Fruit fly (Drosophila melanogaster) whole organism, prepupa: ENCODE data around the gene CG44325.

ENCODE experiments used
- Blimp-1 ChIP-seq: fragments of 200-800 bp; sonication (Bioruptor generic); optimal IDR thresholded peaks from 3 replicates; lab custom pipeline; 2017; ENCODE audit warnings: missing biosample characterization, missing genetic modification characterization, mild to moderate bottlenecking, moderate library complexity, missing genetic modification reagents
- CG10631 ChIP-seq: fragments of 200-800 bp; sonication (Bioruptor generic); optimal IDR thresholded peaks from 2 replicates; lab custom pipeline; 2016; ENCODE audit warnings: missing biosample characterization, missing genetic modification characterization
- CG10669 ChIP-seq: fragments of 200-800 bp; sonication (Bioruptor generic); optimal IDR thresholded peaks from 3 replicates; lab custom pipeline; 2018; ENCODE audit warnings: missing biosample characterization, mild to moderate bottlenecking, missing genetic modification characterization, moderate library complexity
- CG11294 ChIP-seq: fragments of 200-800 bp; sonication (Bioruptor generic); IDR thresholded peaks from 2 replicates; pipeline ENCODE4 v1.3.6; 2022; ENCODE audit warnings: missing biosample characterization, missing genetic modification characterization
- CG11762 ChIP-seq: fragments of 200-800 bp; sonication (Bioruptor generic); optimal IDR thresholded peaks from 3 replicates; lab custom pipeline; 2016; ENCODE audit warnings: missing biosample characterization, missing genetic modification characterization; ENCODE audit not compliant: insufficient read depth
- CG11902 ChIP-seq: fragments of 200-800 bp; sonication (Bioruptor generic); optimal IDR thresholded peaks from 3 replicates; lab custom pipeline; 2016; ENCODE audit warnings: missing biosample characterization, missing genetic modification characterization
- CG15336 ChIP-seq: fragments of 200-800 bp; sonication (Bioruptor generic); IDR thresholded peaks from 2 replicates; pipeline ENCODE4 v1.3.6; 2022; ENCODE audit warnings: missing biosample characterization, missing genetic modification characterization
- CG1621 ChIP-seq: fragments of 200-800 bp; sonication (Bioruptor generic); optimal IDR thresholded peaks from 3 replicates; lab custom pipeline; 2018; ENCODE audit warnings: missing biosample characterization, mild to moderate bottlenecking, missing genetic modification characterization
- CG16779 ChIP-seq: fragments of 200-800 bp; sonication (Bioruptor generic); optimal IDR thresholded peaks from 3 replicates; lab custom pipeline; 2017; ENCODE audit warnings: missing biosample characterization, mild to moderate bottlenecking, missing genetic modification characterization
- CG3032 ChIP-seq: fragments of 200-800 bp; optimal IDR thresholded peaks from 2 replicates; lab custom pipeline; 2019; ENCODE audit warnings: missing biosample characterization, mild to moderate bottlenecking, missing genetic modification characterization, moderate library complexity
- CG31627 ChIP-seq: fragments of 200-800 bp; sonication (Bioruptor generic); optimal IDR thresholded peaks from 3 replicates; lab custom pipeline; 2016; ENCODE audit warnings: missing biosample characterization, missing genetic modification characterization
- CG32006 ChIP-seq: fragments of 200-800 bp; sonication (Bioruptor generic); optimal IDR thresholded peaks from 3 replicates; lab custom pipeline; 2017; ENCODE audit warnings: missing biosample characterization, mild to moderate bottlenecking, missing genetic modification characterization
- CG34406 ChIP-seq: fragments of 200-800 bp; sonication (Bioruptor generic); optimal IDR thresholded peaks from 3 replicates; lab custom pipeline; 2016; ENCODE audit warnings: missing biosample characterization, missing genetic modification characterization
- CG4318 ChIP-seq: fragments of 200-800 bp; sonication (Bioruptor generic); optimal IDR thresholded peaks from 3 replicates; lab custom pipeline; 2017; ENCODE audit warnings: missing biosample characterization, mild to moderate bottlenecking, missing genetic modification characterization
- CG6163 ChIP-seq: fragments of 200-800 bp; sonication (Bioruptor generic); IDR thresholded peaks from 3 replicates; pipeline ENCODE4 v1.3.6; 2022; ENCODE audit warnings: missing biosample characterization, missing genetic modification characterization
- CG6276 ChIP-seq: fragments of 200-800 bp; sonication (Bioruptor generic); optimal IDR thresholded peaks from 2 replicates; lab custom pipeline; 2017; ENCODE audit warnings: missing biosample characterization, mild to moderate bottlenecking, missing genetic modification characterization
- CG6792 ChIP-seq: fragments of 200-800 bp; sonication (Bioruptor generic); optimal IDR thresholded peaks from 3 replicates; lab custom pipeline; 2016; ENCODE audit warnings: missing biosample characterization, missing genetic modification characterization
- CG6808 ChIP-seq: fragments of 200-800 bp; sonication (Bioruptor generic); optimal IDR thresholded peaks from 3 replicates; lab custom pipeline; 2017; ENCODE audit warnings: missing biosample characterization, missing genetic modification characterization, mild to moderate bottlenecking, moderate library complexity, missing genetic modification reagents
- CG6854 ChIP-seq: fragments of 200-800 bp; sonication (Bioruptor generic); optimal IDR thresholded peaks from 2 replicates; lab custom pipeline; 2017; ENCODE audit warnings: missing biosample characterization, mild to moderate bottlenecking, missing genetic modification characterization
- CG8119 ChIP-seq: fragments of 200-800 bp; sonication (Bioruptor generic); IDR thresholded peaks from 3 replicates; pipeline ENCODE4 v1.3.6; 2022; ENCODE audit warnings: missing biosample characterization, missing genetic modification characterization
- CG8319 ChIP-seq: fragments of 200-800 bp; sonication (Bioruptor generic); optimal IDR thresholded peaks from 3 replicates; lab custom pipeline; 2016; ENCODE audit warnings: missing biosample characterization, missing genetic modification characterization
- CG8632 ChIP-seq: fragments of 200-800 bp; sonication (Bioruptor generic); optimal IDR thresholded peaks from 3 replicates; lab custom pipeline; 2016; ENCODE audit warnings: missing biosample characterization, missing genetic modification characterization
- CG9139 ChIP-seq: fragments of 200-800 bp; sonication (Bioruptor generic); optimal IDR thresholded peaks from 3 replicates; lab custom pipeline; 2017; ENCODE audit warnings: missing biosample characterization, mild to moderate bottlenecking, missing genetic modification characterization
- Eip75B ChIP-seq: fragments of 200-800 bp; sonication (Bioruptor generic); optimal IDR thresholded peaks from 3 replicates; lab custom pipeline; 2016; ENCODE audit warnings: missing biosample characterization, missing genetic modification characterization
- Eip78C ChIP-seq: fragments of 200-800 bp; sonication (Bioruptor generic); peaks from one replicate; lab custom pipeline; 2016; ENCODE audit warnings: missing biosample characterization, missing genetic modification characterization
- Eip93F ChIP-seq: fragments of 200-800 bp; sonication (Bioruptor generic); optimal IDR thresholded peaks from 2 replicates; lab custom pipeline; 2016; ENCODE audit warnings: missing biosample characterization, mild to moderate bottlenecking, missing genetic modification characterization
- Ets21C ChIP-seq: fragments of 200-800 bp; sonication (Bioruptor generic); optimal IDR thresholded peaks from 3 replicates; lab custom pipeline; 2016; ENCODE audit warnings: missing biosample characterization, missing genetic modification characterization
- Hr39 ChIP-seq: fragments of 200-800 bp; sonication (Bioruptor generic); optimal IDR thresholded peaks from 2 replicates; lab custom pipeline; 2016; ENCODE audit warnings: missing biosample characterization, missing genetic modification characterization
- Met ChIP-seq: fragments of 200-800 bp; sonication (Bioruptor generic); optimal IDR thresholded peaks from 3 replicates; lab custom pipeline; 2016; ENCODE audit warnings: missing biosample characterization, missing genetic modification characterization
- OdsH ChIP-seq: fragments of 200-800 bp; sonication (Bioruptor generic); optimal IDR thresholded peaks from 3 replicates; lab custom pipeline; 2016; ENCODE audit warnings: missing biosample characterization, missing genetic modification characterization
- Smox ChIP-seq: fragments of 200-800 bp; sonication (Bioruptor generic); optimal IDR thresholded peaks from 3 replicates; lab custom pipeline; 2016; ENCODE audit warnings: missing biosample characterization, missing genetic modification characterization
- Sox14 ChIP-seq: fragments of 200-800 bp; sonication (Bioruptor generic); optimal IDR thresholded peaks from 3 replicates; lab custom pipeline; 2016; ENCODE audit warnings: missing biosample characterization, missing genetic modification characterization
- Sox15 ChIP-seq: fragments of 200-800 bp; sonication (Bioruptor generic); optimal IDR thresholded peaks from 3 replicates; lab custom pipeline; 2016; ENCODE audit warnings: missing biosample characterization, missing genetic modification characterization
- achi ChIP-seq: fragments of 200-800 bp; sonication (Bioruptor generic); optimal IDR thresholded peaks from 3 replicates; lab custom pipeline; 2016; ENCODE audit warnings: missing biosample characterization, missing genetic modification characterization
- cyc ChIP-seq: fragments of 200-800 bp; sonication (Bioruptor generic); optimal IDR thresholded peaks from 3 replicates; lab custom pipeline; 2016; ENCODE audit warnings: missing biosample characterization, missing genetic modification characterization
- dac ChIP-seq: fragments of 200-800 bp; sonication (Bioruptor generic); optimal IDR thresholded peaks from 2 replicates; lab custom pipeline; 2017; ENCODE audit warnings: missing biosample characterization, mild to moderate bottlenecking, missing genetic modification characterization
- dsx ChIP-seq: fragments of 200-800 bp; optimal IDR thresholded peaks from 3 replicates; lab custom pipeline; 2019; ENCODE audit warnings: missing biosample characterization, mild to moderate bottlenecking, missing genetic modification characterization, moderate library complexity; ENCODE audit not compliant: poor library complexity, severe bottlenecking
- fd59A ChIP-seq: fragments of 200-800 bp; sonication (Bioruptor generic); optimal IDR thresholded peaks from 2 replicates; lab custom pipeline; 2017; ENCODE audit warnings: missing biosample characterization, mild to moderate bottlenecking, missing genetic modification characterization, missing genetic modification reagents
- fd85E ChIP-seq: fragments of 200-800 bp; sonication (Bioruptor generic); optimal IDR thresholded peaks from 3 replicates; lab custom pipeline; 2016; ENCODE audit warnings: missing biosample characterization, missing genetic modification characterization
- fkh ChIP-seq: fragments of 200-800 bp; sonication (Bioruptor generic); optimal IDR thresholded peaks from 3 replicates; lab custom pipeline; 2017; ENCODE audit warnings: missing biosample characterization, mild to moderate bottlenecking, missing genetic modification characterization, moderate library complexity
- pdm3 ChIP-seq: fragments of 200-800 bp; sonication (Bioruptor generic); optimal IDR thresholded peaks from 3 replicates; lab custom pipeline; 2016; ENCODE audit warnings: missing biosample characterization, missing genetic modification characterization
- salr ChIP-seq, 2 experiments: fragments of 200-800 bp; sonication (Bioruptor generic); optimal IDR thresholded peaks; 3 replicates each; lab custom pipeline; 2016 to 2018; ENCODE audit warnings: missing biosample characterization in 2 of 2, missing genetic modification characterization in 2 of 2, mild to moderate bottlenecking in 1 of 2
- spab ChIP-seq: fragments of 200-800 bp; sonication (Bioruptor generic); optimal IDR thresholded peaks from 2 replicates; lab custom pipeline; 2017; ENCODE audit warnings: missing biosample characterization, mild to moderate bottlenecking, missing genetic modification characterization, missing genetic modification reagents
- ss ChIP-seq, 2 experiments: fragments of 200-800 bp; sonication (Bioruptor generic); optimal IDR thresholded peaks; 2 replicates in 1 of 2; 3 replicates in 1 of 2; lab custom pipeline; 2017 to 2018; ENCODE audit warnings: mild to moderate bottlenecking in 2 of 2, missing biosample characterization in 2 of 2, missing genetic modification characterization in 2 of 2, moderate library complexity in 1 of 2
- svp ChIP-seq: fragments of 200-800 bp; sonication (Bioruptor generic); peaks from one replicate; lab custom pipeline; 2016; ENCODE audit warnings: missing biosample characterization, missing genetic modification characterization
- topi ChIP-seq: fragments of 200-800 bp; sonication (Bioruptor generic); optimal IDR thresholded peaks from 3 replicates; lab custom pipeline; 2016; ENCODE audit warnings: missing biosample characterization, missing genetic modification characterization
- vri ChIP-seq: fragments of 200-800 bp; sonication (Bioruptor generic); optimal IDR thresholded peaks from 3 replicates; lab custom pipeline; 2016; ENCODE audit warnings: missing biosample characterization, mild to moderate bottlenecking, missing genetic modification characterization

CG44325 gene

DNA sequence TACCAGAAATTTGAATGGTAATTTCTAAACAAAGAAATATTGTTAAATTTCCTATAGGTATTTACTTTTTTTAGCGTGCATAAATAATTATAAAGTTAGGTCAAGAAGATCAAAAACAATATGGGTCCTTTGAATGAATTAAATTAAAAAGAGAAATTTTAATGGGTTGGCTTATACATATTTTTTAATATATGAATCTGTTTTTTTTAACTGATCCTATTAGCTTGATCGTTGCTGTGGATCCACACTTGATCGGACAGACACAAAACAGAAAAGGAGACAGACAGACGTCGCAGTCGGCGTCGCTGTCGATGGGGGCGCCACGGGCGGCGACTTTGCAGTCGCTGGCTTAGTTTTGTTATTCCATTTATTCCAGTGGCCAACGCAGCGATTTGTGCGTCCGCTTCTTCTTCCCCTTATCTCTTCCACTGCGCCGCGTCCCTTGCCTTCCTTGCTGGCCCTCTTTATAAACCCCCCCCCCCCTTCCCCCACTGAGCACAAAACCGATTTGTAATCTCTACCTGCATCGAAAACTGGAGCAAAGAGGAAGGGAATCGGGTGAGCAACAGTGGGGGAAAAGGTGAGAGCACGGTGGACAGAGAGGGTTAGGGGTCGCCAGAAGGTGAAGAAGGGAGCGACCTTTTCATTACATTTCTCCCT, 30.4 kb downstream of the CG44325 start (continued):
- TF ChIP-seq CG11294: no peak
- peak; percentile 72 for TF ChIP-seq CG9139
- no peak for TF ChIP-seq Blimp-1
- TF ChIP-seq CG8119 (GFP tag; lab: Robert Waterston, UW): peak; percentile 88
- peak; percentile 74 for TF ChIP-seq CG4318 (GFP tag; lab: Kevin White, UChicago)
- TF ChIP-seq Smox (GFP tag; lab: Kevin White, UChicago): peak; percentile 57
- TF ChIP-seq CG6163 (GFP tag; lab: Robert Waterston, UW): peak; percentile 75
- peak; percentile 78 for TF ChIP-seq OdsH (GFP tag; lab: Kevin White, UChicago)
- TF ChIP-seq dsx (GFP tag; lab: Kevin White, UChicago): peak; percentile 87
- peak; percentile 42 for TF ChIP-seq CG8319 (GFP tag; lab: Kevin White, UChicago)
- peak; percentile 76 for TF ChIP-seq CG34406 (GFP tag; lab: Kevin White, UChicago)
- no peak for TF ChIP-seq Ets21C (GFP tag; lab: Kevin White, UChicago)
- peak; percentile 40 for TF ChIP-seq CG6854 (GFP tag; lab: Kevin White, UChicago)
- TF ChIP-seq Sox15 (GFP tag; lab: Kevin White, UChicago): peak; percentile 34
- peak; percentile 89 for TF ChIP-seq CG15336 (GFP tag; lab: Robert Waterston, UW)
- TF ChIP-seq CG11762 (GFP tag; lab: Kevin White, UChicago): peak; percentile 40
- TF ChIP-seq CG6276: peak; percentile 71
- TF ChIP-seq achi (GFP tag; lab: Kevin White, UChicago): peak; percentile 81
- peak; percentile 60 for TF ChIP-seq CG1621 (tag; lab: Kevin White, UChicago)
- TF ChIP-seq CG6808 (GFP tag; lab: Kevin White, UChicago): peak; percentile 88
- peak; percentile 17 for TF ChIP-seq CG11902 (GFP tag; lab: Kevin White, UChicago)
- TF ChIP-seq, all 60 proteins: peak for 53

DNA sequence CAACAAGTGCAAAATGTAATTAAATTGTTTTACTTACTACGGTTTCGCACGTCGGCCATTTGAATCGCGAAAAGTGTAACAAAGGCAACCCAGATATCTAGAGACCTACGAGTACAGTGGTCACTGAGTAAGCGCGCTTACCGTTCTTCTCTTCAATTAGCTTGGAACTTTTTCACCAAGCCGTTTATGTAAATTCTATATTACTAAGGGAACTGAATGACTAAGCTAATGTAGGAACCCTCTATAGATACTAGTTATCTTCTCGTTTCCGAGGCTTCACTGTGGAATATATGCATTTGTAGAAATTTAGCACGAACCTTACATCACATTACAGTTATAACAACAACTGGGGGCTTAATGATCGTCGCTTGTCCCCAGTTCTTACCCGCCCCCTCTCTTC, 31.3 kb downstream of the CG44325 start:
- TF ChIP-seq CG1621 (tag; lab: Kevin White, UChicago): peak; percentile 40
- peak; percentile 57 for TF ChIP-seq CG3032 (tag; lab: Kevin White, UChicago)
- peak; percentile 63 for TF ChIP-seq CG10669 (GFP tag; lab: Kevin White, UChicago)
- peak; percentile 47 for TF ChIP-seq cyc
- peak; percentile 44 for TF ChIP-seq Met (GFP tag; lab: Kevin White, UChicago)
- no peak for TF ChIP-seq Eip93F (GFP tag; lab: Kevin White, UChicago)
- peak; percentile 35 for TF ChIP-seq CG11902 (GFP tag; lab: Kevin White, UChicago)
- TF ChIP-seq Hr39 (GFP tag; lab: Kevin White, UChicago): peak; percentile 58
- peak; percentile 27 for TF ChIP-seq Eip75B (GFP tag; lab: Kevin White, UChicago)
- peak; percentile 24 for TF ChIP-seq CG6792
- peak; percentile 57 for TF ChIP-seq CG4318 (GFP tag; lab: Kevin White, UChicago)
- TF ChIP-seq CG16779: no peak
- peak; percentile 33 for TF ChIP-seq CG31627 (GFP tag; lab: Kevin White, UChicago)
- no peak for TF ChIP-seq CG9139
- TF ChIP-seq Ets21C (GFP tag; lab: Kevin White, UChicago): no peak
- peak; percentile 32 for TF ChIP-seq topi (GFP tag; lab: Kevin White, UChicago)
- TF ChIP-seq fd85E (GFP tag; lab: Kevin White, UChicago): no peak
- no peak for TF ChIP-seq spab (GFP tag; lab: Kevin White, UChicago)
- peak; percentile 82 for TF ChIP-seq Eip78C
- TF ChIP-seq pdm3 (GFP tag; lab: Kevin White, UChicago): peak; percentile 73
- TF ChIP-seq svp (GFP tag; lab: Kevin White, UChicago): peak; percentile 52
- no peak for TF ChIP-seq fkh (GFP tag; lab: Kevin White, UChicago)
- peak in 1 of 2 experiments; percentile 50 for TF ChIP-seq salr (GFP tag; optimal IDR thresholded peaks at IDR 0.05; lab: Kevin White, UChicago)
- TF ChIP-seq fd59A (GFP tag; lab: Kevin White, UChicago): peak; percentile 37
- TF ChIP-seq CG8632: peak; percentile 3
- peak; percentile 58 for TF ChIP-seq achi (GFP tag; lab: Kevin White, UChicago)
- TF ChIP-seq Sox14 (GFP tag; lab: Kevin White, UChicago): peak; percentile 66
- TF ChIP-seq CG10631 (GFP tag; lab: Kevin White, UChicago): peak; percentile 45
- TF ChIP-seq Sox15 (GFP tag; lab: Kevin White, UChicago): peak; percentile 49
- TF ChIP-seq ss (GFP tag; optimal IDR thresholded peaks at IDR 0.05; lab: Kevin White, UChicago): peak; percentile 16 to 47
- TF ChIP-seq Blimp-1: no peak
- peak; percentile 90 for TF ChIP-seq CG6163 (GFP tag; lab: Robert Waterston, UW)
- TF ChIP-seq CG32006: peak; percentile 62
- TF ChIP-seq dac: peak; percentile 26
- TF ChIP-seq vri (GFP tag; lab: Kevin White, UChicago): no peak
- TF ChIP-seq CG8119 (GFP tag; lab: Robert Waterston, UW): peak; percentile 76
